Worm (Caenorhabditis elegans): Measurements from ENCODE around the gene cnd-1.

- no peak for TF ChIP-seq sox-2 (GFP tag; IDR thresholded peaks at IDR 0.05)
- no peak for TF ChIP-seq dve-1 (tag; optimal IDR thresholded peaks at IDR 0.05)
- TF ChIP-seq C38D4.7 (GFP tag; optimal IDR thresholded peaks at IDR 0.05) = no peak
- TF ChIP-seq ceh-30 (tag; optimal IDR thresholded peaks at IDR 0.05) = no peak
- TF ChIP-seq nfya-1 (tag; optimal IDR thresholded peaks at IDR 0.05) = no peak
Observed at ce11 chrIII:5201267-5201666, 43.2 kb downstream of the cnd-1 start.

Data from whole organism, late embryonic.